Fruit fly (Drosophila melanogaster) whole organism, embryonic: ENCODE measurements around the gene CG13623.
A peak's percentile ranks its signal among the peaks of the same experiment; 100 is the strongest.

Experiments used
- Adf1 ChIP-seq: fragments of 200-800 bp; sonication (Bioruptor generic); IDR thresholded peaks from 2 replicates; pipeline ENCODE4 v1.3.6; 2022; ENCODE audit warnings: missing biosample characterization, missing genetic modification characterization
- Atf3 ChIP-seq: fragments of 200-800 bp; sonication (Bioruptor generic); optimal IDR thresholded peaks from 3 replicates; lab custom pipeline; 2016; ENCODE audit warnings: missing biosample characterization, missing genetic modification characterization
- Atf6 ChIP-seq: fragments of 200-800 bp; sonication (Bioruptor generic); IDR thresholded peaks from 2 replicates; pipeline ENCODE4 v1.3.6; 2022; ENCODE audit warnings: missing biosample characterization, missing genetic modification characterization
- C15 ChIP-seq: fragments of 200-800 bp; sonication (Bioruptor generic); IDR thresholded peaks from 3 replicates; pipeline ENCODE4 v1.3.6; 2022; ENCODE audit warnings: missing biosample characterization, missing genetic modification characterization
- CG12236 ChIP-seq: fragments of 200-800 bp; sonication (Bioruptor generic); optimal IDR thresholded peaks from 2 replicates; lab custom pipeline; 2016; ENCODE audit warnings: missing biosample characterization, missing genetic modification characterization
- CG12391 ChIP-seq: fragments of 200-800 bp; sonication (Bioruptor generic); optimal IDR thresholded peaks from 3 replicates; lab custom pipeline; 2018; ENCODE audit warnings: missing biosample characterization, mild to moderate bottlenecking, missing genetic modification characterization, moderate library complexity
- CG12769 ChIP-seq: fragments of 200-800 bp; sonication (Bioruptor generic); optimal IDR thresholded peaks from 2 replicates; lab custom pipeline; 2019; ENCODE audit warnings: missing biosample characterization, mild to moderate bottlenecking, missing genetic modification characterization, moderate library complexity
- CG17328 ChIP-seq: fragments of 200-800 bp; sonication (Bioruptor generic); IDR thresholded peaks from 2 replicates; pipeline ENCODE4 v1.3.6; 2022; ENCODE audit warnings: missing biosample characterization, missing genetic modification characterization
- CG17829 ChIP-seq: fragments of 200-800 bp; optimal IDR thresholded peaks from 2 replicates; lab custom pipeline; 2019; ENCODE audit warnings: missing biosample characterization, mild to moderate bottlenecking, missing genetic modification characterization, moderate library complexity
- CG2120 ChIP-seq: fragments of 200-800 bp; sonication (Bioruptor generic); optimal IDR thresholded peaks from 3 replicates; lab custom pipeline; 2016; ENCODE audit warnings: missing biosample characterization, missing genetic modification characterization
- CG2889 ChIP-seq: fragments of 200-800 bp; sonication (Bioruptor generic); IDR thresholded peaks from 3 replicates; pipeline ENCODE4 v1.3.6; 2022; ENCODE audit warnings: missing biosample characterization, missing genetic modification characterization
- CG32772 ChIP-seq: fragments of 200-800 bp; sonication (Bioruptor generic); IDR thresholded peaks from 2 replicates; pipeline ENCODE4 v1.3.6; 2022; ENCODE audit warnings: missing biosample characterization, missing genetic modification characterization
- CG3847 ChIP-seq: fragments of 200-800 bp; sonication (Bioruptor generic); IDR thresholded peaks from 2 replicates; pipeline ENCODE4 v1.3.6; 2022; ENCODE audit warnings: missing biosample characterization, missing genetic modification characterization
- CG4404 ChIP-seq: fragments of 200-800 bp; sonication (Bioruptor generic); IDR thresholded peaks from 2 replicates; pipeline ENCODE4 v1.3.6; 2022; ENCODE audit warnings: missing biosample characterization, missing genetic modification characterization
- CG5953 ChIP-seq: fragments of 200-800 bp; sonication (Bioruptor generic); IDR thresholded peaks from 2 replicates; pipeline ENCODE4 v1.3.6; 2022; ENCODE audit warnings: missing biosample characterization, missing genetic modification characterization
- CG6272 ChIP-seq: fragments of 200-800 bp; sonication (Bioruptor generic); IDR thresholded peaks from 2 replicates; pipeline ENCODE4 v1.3.6; 2022; ENCODE audit warnings: missing biosample characterization, missing genetic modification characterization
- CG7963 ChIP-seq: fragments of 200-800 bp; sonication (Bioruptor generic); IDR thresholded peaks from 3 replicates; pipeline ENCODE4 v1.3.6; 2022; ENCODE audit warnings: missing biosample characterization, missing genetic modification characterization; ENCODE audit not compliant: partially characterized antibody
- CG8281 ChIP-seq: fragments of 200-800 bp; sonication (Bioruptor generic); optimal IDR thresholded peaks from 2 replicates; lab custom pipeline; 2018; ENCODE audit warnings: missing biosample characterization, mild to moderate bottlenecking, missing genetic modification characterization, moderate library complexity
- CG8290 ChIP-seq, 3 experiments: fragments of 200-800 bp; sonication (Bioruptor generic); optimal IDR thresholded peaks; 2 replicates each; lab custom pipeline; 2016 to 2019; ENCODE audit warnings: missing biosample characterization in 3 of 3, missing genetic modification characterization in 3 of 3, mild to moderate bottlenecking in 2 of 3, moderate library complexity in 1 of 3
- CG9932 ChIP-seq: fragments of 200-800 bp; sonication (Bioruptor generic); IDR thresholded peaks from 2 replicates; pipeline ENCODE4 v1.3.6; 2022; ENCODE audit warnings: missing biosample characterization, missing genetic modification characterization
- CHES-1-like ChIP-seq: fragments of 200-800 bp; sonication (Bioruptor generic); optimal IDR thresholded peaks from 2 replicates; lab custom pipeline; 2016; ENCODE audit warnings: missing biosample characterization, missing genetic modification characterization
- D19B ChIP-seq: fragments of 200-800 bp; sonication (Bioruptor generic); optimal IDR thresholded peaks from 2 replicates; lab custom pipeline; 2017; ENCODE audit warnings: missing biosample characterization, mild to moderate bottlenecking, missing genetic modification characterization
- Dp ChIP-seq: fragments of 200-800 bp; sonication (Bioruptor generic); optimal IDR thresholded peaks from 2 replicates; lab custom pipeline; 2018; ENCODE audit warnings: missing biosample characterization, mild to moderate bottlenecking, missing genetic modification characterization, moderate library complexity
- E2f1 ChIP-seq: fragments of 200-800 bp; sonication (Bioruptor generic); IDR thresholded peaks from 2 replicates; pipeline ENCODE4 v1.3.6; 2022; ENCODE audit warnings: missing biosample characterization, missing genetic modification characterization
- Fer1 ChIP-seq: fragments of 200-800 bp; sonication (Bioruptor generic); optimal IDR thresholded peaks from 2 replicates; lab custom pipeline; 2017; ENCODE audit warnings: missing biosample characterization, mild to moderate bottlenecking, missing genetic modification characterization
- Med ChIP-seq: fragments of 200-800 bp; sonication (Bioruptor generic); peaks from one replicate; lab custom pipeline; 2016; ENCODE audit warnings: missing biosample characterization, missing genetic modification characterization, mild to moderate bottlenecking, inconsistent platforms, moderate library complexity
- Meics ChIP-seq: fragments of 200-800 bp; sonication (Bioruptor generic); optimal IDR thresholded peaks from 2 replicates; lab custom pipeline; 2017; ENCODE audit warnings: missing biosample characterization, mild to moderate bottlenecking, missing genetic modification characterization
- Ravus ChIP-seq: fragments of 200-800 bp; sonication (Bioruptor generic); IDR thresholded peaks from 2 replicates; pipeline ENCODE4 v1.3.6; 2022; ENCODE audit warnings: missing biosample characterization, missing genetic modification characterization
- Six4 ChIP-seq: fragments of 200-800 bp; sonication (Bioruptor generic); optimal IDR thresholded peaks from 2 replicates; lab custom pipeline; 2016; ENCODE audit warnings: missing biosample characterization, missing genetic modification characterization
- Tbp ChIP-seq: fragments of >200 bp; optimal IDR thresholded peaks from 2 replicates; lab custom pipeline; 2018; ENCODE audit warnings: missing biosample characterization, missing genetic modification characterization
- Xbp1 ChIP-seq: fragments of 200-800 bp; sonication (Bioruptor generic); optimal IDR thresholded peaks from 3 replicates; lab custom pipeline; 2016; ENCODE audit warnings: missing biosample characterization, mild to moderate bottlenecking, missing genetic modification characterization
- abd-A ChIP-seq: fragments of 200-800 bp; sonication (Bioruptor generic); optimal IDR thresholded peaks from 3 replicates; lab custom pipeline; 2019; ENCODE audit warnings: missing biosample characterization, mild to moderate bottlenecking, missing genetic modification characterization, moderate library complexity
- amos ChIP-seq: fragments of 200-800 bp; sonication (Bioruptor generic); IDR thresholded peaks from 2 replicates; pipeline ENCODE4 v1.3.6; 2022; ENCODE audit warnings: missing biosample characterization, missing genetic modification characterization; ENCODE audit not compliant: partially characterized antibody
- ash1 ChIP-seq: fragments of 200-800 bp; sonication (Bioruptor generic); optimal IDR thresholded peaks from 2 replicates; lab custom pipeline; 2018; ENCODE audit warnings: missing biosample characterization, mild to moderate bottlenecking, missing genetic modification characterization
- ato ChIP-seq: fragments of 200-800 bp; sonication (Bioruptor generic); IDR thresholded peaks from 2 replicates; pipeline ENCODE4 v1.3.6; 2022; ENCODE audit warnings: missing biosample characterization, missing genetic modification characterization; ENCODE audit not compliant: partially characterized antibody
- btn ChIP-seq: fragments of 200-800 bp; sonication (Bioruptor generic); optimal IDR thresholded peaks from 2 replicates; lab custom pipeline; 2016; ENCODE audit warnings: missing biosample characterization, missing genetic modification characterization
- cg ChIP-seq: fragments of 200-800 bp; sonication (Bioruptor generic); optimal IDR thresholded peaks from 3 replicates; lab custom pipeline; 2019; ENCODE audit warnings: missing biosample characterization, mild to moderate bottlenecking, missing genetic modification characterization, moderate library complexity
- esg ChIP-seq: fragments of 200-800 bp; sonication (Bioruptor generic); conservative IDR thresholded peaks from 2 replicates; pipeline ENCODE4 v1.3.6; 2022; ENCODE audit warnings: missing biosample characterization, missing genetic modification characterization
- jing ChIP-seq: fragments of 200-800 bp; sonication (Bioruptor generic); optimal IDR thresholded peaks from 2 replicates; lab custom pipeline; 2018; ENCODE audit warnings: missing biosample characterization, mild to moderate bottlenecking, missing genetic modification characterization
- lab ChIP-seq: fragments of 200-800 bp; sonication (Bioruptor generic); optimal IDR thresholded peaks from 3 replicates; lab custom pipeline; 2017; ENCODE audit warnings: missing biosample characterization, missing genetic modification characterization, mild to moderate bottlenecking, moderate library complexity, missing genetic modification reagents
- nerfin-1 ChIP-seq: fragments of 200-800 bp; sonication (Bioruptor generic); optimal IDR thresholded peaks from 3 replicates; lab custom pipeline; 2019; ENCODE audit warnings: missing biosample characterization, mild to moderate bottlenecking, missing genetic modification characterization, moderate library complexity
- nmo ChIP-seq: fragments of 200-800 bp; sonication (Bioruptor generic); optimal IDR thresholded peaks from 2 replicates; lab custom pipeline; 2018; ENCODE audit warnings: missing biosample characterization, mild to moderate bottlenecking, missing genetic modification characterization, moderate library complexity
- nom ChIP-seq: fragments of 200-800 bp; sonication (Bioruptor generic); optimal IDR thresholded peaks from 2 replicates; lab custom pipeline; 2017; ENCODE audit warnings: missing biosample characterization, missing genetic modification characterization, mild to moderate bottlenecking, moderate library complexity, missing genetic modification reagents
- repo ChIP-seq: fragments of 200-800 bp; sonication (Bioruptor generic); optimal IDR thresholded peaks from 2 replicates; lab custom pipeline; 2016; ENCODE audit warnings: missing biosample characterization, missing genetic modification characterization
- row ChIP-seq: fragments of 200-800 bp; sonication (Bioruptor generic); IDR thresholded peaks from 3 replicates; pipeline ENCODE4 v1.3.6; 2022; ENCODE audit warnings: missing biosample characterization, missing genetic modification characterization
- sd ChIP-seq: fragments of 200-800 bp; sonication (Bioruptor generic); optimal IDR thresholded peaks from 3 replicates; lab custom pipeline; 2018; ENCODE audit warnings: missing biosample characterization, mild to moderate bottlenecking, missing genetic modification characterization, moderate library complexity
- tgo ChIP-seq: fragments of 200-800 bp; sonication (Bioruptor generic); IDR thresholded peaks from 3 replicates; pipeline ENCODE4 v1.3.6; 2022; ENCODE audit warnings: missing biosample characterization, missing genetic modification characterization
- tll ChIP-seq, 2 experiments: fragments of 200-800 bp in 1 of 2; fragments of >200 bp in 1 of 2; sonication (Bioruptor generic) in 1 of 2; optimal IDR thresholded peaks; 2 replicates each; lab custom pipeline; 2017 to 2019; ENCODE audit warnings: missing biosample characterization in 2 of 2, missing genetic modification characterization in 2 of 2, mild to moderate bottlenecking in 1 of 2, moderate library complexity in 1 of 2
- trem ChIP-seq: fragments of 200-800 bp; optimal IDR thresholded peaks from 3 replicates; lab custom pipeline; 2019; ENCODE audit warnings: missing biosample characterization, mild to moderate bottlenecking, missing genetic modification characterization, moderate library complexity
- vnd ChIP-seq: fragments of 200-800 bp; sonication (Bioruptor generic); IDR thresholded peaks from 3 replicates; pipeline ENCODE4 v1.3.6; 2022; ENCODE audit warnings: missing biosample characterization, missing genetic modification characterization; ENCODE audit not compliant: partially characterized antibody

The CG13623 gene

dm6 chr3R:24564799-24565344 lies 34.5 kb upstream of the CG13623 start:
- TF ChIP-seq sd (tag; lab: Kevin White, UChicago) = peak; percentile 66
- no peak for TF ChIP-seq vnd (GFP tag; lab: Robert Waterston, UW)
- no peak for TF ChIP-seq Meics (GFP tag; lab: Kevin White, UChicago)
- no peak for TF ChIP-seq Atf3 (GFP tag; lab: Kevin White, UChicago)
- TF ChIP-seq abd-A (tag; lab: Kevin White, UChicago) = peak; percentile 80
- TF ChIP-seq jing (GFP tag; lab: Kevin White, UChicago) = no peak
- no peak for TF ChIP-seq CG9932
- no peak for TF ChIP-seq Dp (GFP tag; lab: Kevin White, UChicago)
- TF ChIP-seq Fer1 (GFP tag; lab: Kevin White, UChicago) = no peak
- TF ChIP-seq row (GFP tag; lab: Robert Waterston, UW) = 0 out of 3 replicates have a peak, but pooled peaks have one; percentile 36
- TF ChIP-seq CG3847 = no peak
- no peak for TF ChIP-seq repo (GFP tag; lab: Kevin White, UChicago)
- no peak for TF ChIP-seq amos (GFP tag; lab: Robert Waterston, UW)
- no peak for TF ChIP-seq CG8281
- no peak for TF ChIP-seq ash1 (GFP tag; lab: Kevin White, UChicago)
- TF ChIP-seq Tbp (GFP tag; lab: Kevin White, UChicago) = no peak
- no peak for TF ChIP-seq Ravus (GFP tag; lab: Robert Waterston, UW)
- TF ChIP-seq esg = no peak
- TF ChIP-seq nom (GFP tag; lab: Kevin White, UChicago) = no peak
- TF ChIP-seq CG5953 (GFP tag; lab: Robert Waterston, UW) = no peak
- no peak for TF ChIP-seq ato
- no peak for TF ChIP-seq CG8290 (GFP tag; optimal IDR thresholded peaks at IDR 0.05; lab: Kevin White, UChicago)
- peak in 1 of 2 experiments; percentile 8 for TF ChIP-seq CG8290 (tag; optimal IDR thresholded peaks at IDR 0.05; lab: Kevin White, UChicago)
- TF ChIP-seq Adf1 (GFP tag; lab: Robert Waterston, UW) = no peak
- TF ChIP-seq CG2889 (GFP tag; lab: Robert Waterston, UW) = no peak
- peak; percentile 26 for TF ChIP-seq CG12769 (tag; lab: Kevin White, UChicago)
- TF ChIP-seq E2f1 = no peak
- TF ChIP-seq tll (GFP tag; optimal IDR thresholded peaks at IDR 0.05; lab: Kevin White, UChicago) = no peak
- TF ChIP-seq C15 (GFP tag; lab: Robert Waterston, UW) = no peak
- no peak for TF ChIP-seq nmo
- peak; percentile 12; the same call in 1 of the 2 replicates for TF ChIP-seq Atf6 (GFP tag; lab: Robert Waterston, UW)
- TF ChIP-seq CG2120 (GFP tag; lab: Kevin White, UChicago) = peak; percentile 23
- TF ChIP-seq CG12391 (tag; lab: Kevin White, UChicago) = no peak
- peak; percentile 17; the same call in 1 of the 2 replicates for TF ChIP-seq CG17328
- TF ChIP-seq CG32772 (GFP tag; lab: Robert Waterston, UW) = no peak
- no peak for TF ChIP-seq D19B (GFP tag; lab: Kevin White, UChicago)
- no peak for TF ChIP-seq btn
- TF ChIP-seq Med = peak; percentile 75
- no peak for TF ChIP-seq nerfin-1 (tag; lab: Kevin White, UChicago)
- no peak for TF ChIP-seq CHES-1-like (GFP tag; lab: Kevin White, UChicago)
- no peak for TF ChIP-seq CG4404 (GFP tag; lab: Robert Waterston, UW)
- TF ChIP-seq lab (GFP tag; lab: Kevin White, UChicago) = no peak
- no peak for TF ChIP-seq Xbp1
- no peak for TF ChIP-seq CG6272 (GFP tag; lab: Robert Waterston, UW)
- TF ChIP-seq CG12236 (GFP tag; lab: Kevin White, UChicago) = no peak
- no peak for TF ChIP-seq CG7963
- no peak for TF ChIP-seq Six4
- TF ChIP-seq trem (tag; lab: Kevin White, UChicago) = no peak
- TF ChIP-seq CG17829 (tag; lab: Kevin White, UChicago) = no peak
- peak; percentile 20 for TF ChIP-seq cg (GFP tag; lab: Kevin White, UChicago)
- TF ChIP-seq tgo (GFP tag; lab: Robert Waterston, UW) = no peak
